Fruit fly (Drosophila melanogaster): Measurements from ENCODE around the gene Pfdn4.

DNA sequence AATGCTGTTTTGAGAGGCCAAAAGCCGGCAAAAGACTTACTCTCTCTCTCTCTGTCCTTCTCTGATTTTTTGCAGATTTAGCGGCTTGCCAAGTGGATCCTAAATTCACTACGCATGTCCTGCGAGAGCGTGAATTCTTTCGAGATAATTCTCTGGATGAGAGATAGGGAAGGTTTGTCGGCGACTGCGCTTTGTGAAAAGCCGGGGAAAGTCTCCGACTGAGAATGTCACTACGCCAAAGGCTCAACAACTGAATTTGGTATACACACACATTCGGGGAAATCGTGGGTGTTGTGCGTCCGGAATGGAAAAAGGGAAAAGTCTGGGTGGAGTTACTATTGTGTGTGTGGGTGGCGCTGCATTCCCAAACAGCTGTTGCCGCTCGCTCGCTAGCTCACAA lies 38.3 kb downstream of the Pfdn4 start:
- TF ChIP-seq sage (GFP tag; optimal IDR thresholded peaks at IDR 0.05) (no peak), Jra (GFP tag; optimal IDR thresholded peaks at IDR 0.05) (no peak), brk (GFP tag; optimal IDR thresholded peaks at IDR 0.05) (no peak), tai (GFP tag; optimal IDR thresholded peaks at IDR 0.05) (no peak), OdsH (GFP tag; optimal IDR thresholded peaks at IDR 0.05) (no peak), GATAd (GFP tag; optimal IDR thresholded peaks at IDR 0.05) (no peak), br (GFP tag; optimal IDR thresholded peaks at IDR 0.05) (no peak), Hr78 (GFP tag; optimal IDR thresholded peaks at IDR 0.05) (no peak), Dfd (GFP tag; optimal IDR thresholded peaks at IDR 0.05) (no peak)

All from whole organism, wandering third instar larva.